Fruit fly (Drosophila melanogaster) whole organism, embryonic: ENCODE results near the gene Gpdh1.

Source experiments
- Atf3 ChIP-seq: fragments of 200-800 bp; sonication (Bioruptor generic); optimal IDR thresholded peaks from 3 replicates; lab custom pipeline; 2016; ENCODE audit warnings: missing biosample characterization, missing genetic modification characterization
- CG11093 ChIP-seq: fragments of 200-800 bp; sonication (Bioruptor generic); IDR thresholded peaks from 3 replicates; pipeline ENCODE4 v1.3.6; 2022; ENCODE audit warnings: missing biosample characterization, missing genetic modification characterization
- CG11456 ChIP-seq: fragments of 200-800 bp; sonication (Bioruptor generic); IDR thresholded peaks from 3 replicates; pipeline ENCODE4 v1.3.6; 2022; ENCODE audit warnings: missing biosample characterization, missing genetic modification characterization
- CG2202 ChIP-seq: fragments of 200-800 bp; sonication (Bioruptor generic); optimal IDR thresholded peaks from 2 replicates; lab custom pipeline; 2018; ENCODE audit warnings: missing biosample characterization, mild to moderate bottlenecking, missing genetic modification characterization
- Dref ChIP-seq: fragments of 200-800 bp; sonication (Bioruptor generic); IDR thresholded peaks from 2 replicates; pipeline ENCODE4 v1.3.6; 2022; ENCODE audit warnings: missing biosample characterization, missing genetic modification characterization
- Hr39 ChIP-seq: fragments of >200 bp; optimal IDR thresholded peaks from 2 replicates; lab custom pipeline; 2017
- Meics ChIP-seq: fragments of 200-800 bp; sonication (Bioruptor generic); optimal IDR thresholded peaks from 2 replicates; lab custom pipeline; 2017; ENCODE audit warnings: missing biosample characterization, mild to moderate bottlenecking, missing genetic modification characterization
- Oli ChIP-seq: fragments of 200-800 bp; sonication (Bioruptor generic); optimal IDR thresholded peaks from 2 replicates; lab custom pipeline; 2018; ENCODE audit warnings: missing biosample characterization, mild to moderate bottlenecking, missing genetic modification characterization, moderate library complexity
- danr ChIP-seq: fragments of 200-800 bp; sonication (Bioruptor generic); IDR thresholded peaks from 2 replicates; pipeline ENCODE4 v1.3.6; 2022; ENCODE audit warnings: missing biosample characterization, missing genetic modification characterization
- jumu ChIP-seq: fragments of 200-800 bp; sonication (Bioruptor generic); optimal IDR thresholded peaks from 3 replicates; lab custom pipeline; 2016; ENCODE audit warnings: missing biosample characterization, missing genetic modification characterization
- kah ChIP-seq: fragments of 200-800 bp; sonication (Bioruptor generic); optimal IDR thresholded peaks from 2 replicates; lab custom pipeline; 2018; ENCODE audit warnings: missing biosample characterization, mild to moderate bottlenecking, missing genetic modification characterization
- pan ChIP-seq, 4 experiments: fragments of >200 bp in 3 of 4; fragments of 200-800 bp in 1 of 4; sonication (Bioruptor generic) in 1 of 4; optimal IDR thresholded peaks in 3 of 4; IDR thresholded peaks in 1 of 4; 2 replicates each; pipeline versions ENCODE4 v1.3.6 to Lab custom; 2017 to 2022; ENCODE audit warnings: missing biosample characterization in 2 of 4, missing genetic modification characterization in 2 of 4, mixed read lengths in 1 of 4
- sim ChIP-seq: fragments of 200-800 bp; sonication (Bioruptor generic); IDR thresholded peaks from 2 replicates; pipeline ENCODE4 v1.3.6; 2022; ENCODE audit warnings: missing biosample characterization, missing genetic modification characterization

DNA sequence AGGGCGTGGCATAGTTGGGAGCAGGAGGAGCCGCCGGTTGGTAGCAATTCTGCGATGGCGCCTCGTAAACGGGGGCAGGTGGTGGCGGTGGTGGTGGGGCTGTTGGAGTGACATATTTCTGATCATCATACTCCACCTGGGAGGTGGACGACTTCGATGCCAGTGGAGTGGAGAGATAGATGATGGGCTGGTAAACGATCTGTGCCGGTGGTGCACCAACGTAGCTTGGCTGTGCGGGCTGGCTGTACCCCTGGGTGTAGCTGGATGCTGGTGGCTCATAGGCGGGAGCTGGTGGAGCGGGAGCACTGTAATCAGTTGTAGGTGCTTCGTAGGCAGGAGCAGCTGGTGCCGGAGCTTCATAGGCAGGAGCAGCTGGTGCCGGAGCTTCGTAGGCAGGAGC, 19.8 kb downstream of the Gpdh1 start:
- TF ChIP-seq CG2202 (tag; lab: Kevin White, UChicago) = no peak
- no peak for TF ChIP-seq CG11456
- no peak for TF ChIP-seq CG11093 (GFP tag; lab: Robert Waterston, UW)
- TF ChIP-seq Hr39 (lab: Kevin White, UChicago) = no peak
- no peak for TF ChIP-seq Dref (GFP tag; lab: Robert Waterston, UW)
- TF ChIP-seq Meics (GFP tag; lab: Kevin White, UChicago) = no peak
- no peak for TF ChIP-seq danr (GFP tag; lab: Robert Waterston, UW)
- TF ChIP-seq pan (optimal IDR thresholded peaks at IDR 0.05; lab: Kevin White, UChicago) = no peak
- no peak for TF ChIP-seq pan (GFP tag; optimal IDR thresholded peaks at IDR 0.05 in 1 of 2, IDR thresholded peaks at IDR 0.05 in 1 of 2)
- TF ChIP-seq kah (GFP tag; lab: Kevin White, UChicago) = no peak
- TF ChIP-seq Atf3 = no peak
- no peak for TF ChIP-seq jumu (GFP tag; lab: Kevin White, UChicago)
- TF ChIP-seq Oli (tag; lab: Kevin White, UChicago) = no peak
- no peak for TF ChIP-seq sim
